Fruit fly (Drosophila melanogaster) whole organism, embryonic: ENCODE data around the gene Klp67A.

Source experiments
- Ada2b ChIP-seq: fragments of 200-800 bp; sonication (Bioruptor generic); IDR thresholded peaks from 2 replicates; pipeline ENCODE4 v1.3.6; 2022; ENCODE audit warnings: missing biosample characterization, missing genetic modification characterization
- B-H2 ChIP-seq: fragments of 200-800 bp; sonication (Bioruptor generic); optimal IDR thresholded peaks from 2 replicates; lab custom pipeline; 2018; ENCODE audit warnings: missing biosample characterization, mild to moderate bottlenecking, missing genetic modification characterization
- CG10267 ChIP-seq: fragments of 200-800 bp; sonication (Bioruptor generic); optimal IDR thresholded peaks from 2 replicates; lab custom pipeline; 2018; ENCODE audit warnings: missing biosample characterization, mild to moderate bottlenecking, missing genetic modification characterization, moderate library complexity
- CG10543 ChIP-seq: fragments of 200-800 bp; sonication (Bioruptor generic); optimal IDR thresholded peaks from 3 replicates; lab custom pipeline; 2017; ENCODE audit warnings: missing biosample characterization, mild to moderate bottlenecking, missing genetic modification characterization, moderate library complexity
- CG11695 ChIP-seq: fragments of 200-800 bp; sonication (Bioruptor generic); IDR thresholded peaks from 3 replicates; pipeline ENCODE4 v1.3.6; 2022; ENCODE audit warnings: missing biosample characterization, missing genetic modification characterization
- CG13287 ChIP-seq: fragments of 200-800 bp; sonication (Bioruptor generic); IDR thresholded peaks from 2 replicates; pipeline ENCODE4 v1.3.6; 2022; ENCODE audit warnings: missing biosample characterization, missing genetic modification characterization; ENCODE audit not compliant: partially characterized antibody
- CG15269 ChIP-seq: fragments of 200-800 bp; sonication (Bioruptor generic); optimal IDR thresholded peaks from 2 replicates; lab custom pipeline; 2018; ENCODE audit warnings: missing biosample characterization, mild to moderate bottlenecking, missing genetic modification characterization, moderate library complexity
- CG18476 ChIP-seq: fragments of 200-800 bp; sonication (Bioruptor generic); optimal IDR thresholded peaks from 2 replicates; lab custom pipeline; 2016; ENCODE audit warnings: missing biosample characterization, mild to moderate bottlenecking, missing genetic modification characterization
- CG18764 ChIP-seq: fragments of 200-800 bp; sonication (Bioruptor generic); optimal IDR thresholded peaks from 3 replicates; lab custom pipeline; 2016; ENCODE audit warnings: missing biosample characterization, missing genetic modification characterization
- CG2120 ChIP-seq: fragments of 200-800 bp; sonication (Bioruptor generic); optimal IDR thresholded peaks from 3 replicates; lab custom pipeline; 2016; ENCODE audit warnings: missing biosample characterization, missing genetic modification characterization
- CG2678 ChIP-seq: fragments of 200-800 bp; sonication (Bioruptor generic); optimal IDR thresholded peaks from 3 replicates; lab custom pipeline; 2019; ENCODE audit warnings: missing biosample characterization, mild to moderate bottlenecking, missing genetic modification characterization, moderate library complexity
- CG32767 ChIP-seq: fragments of 200-800 bp; sonication (Bioruptor generic); IDR thresholded peaks from 2 replicates; pipeline ENCODE4 v1.3.6; 2022; ENCODE audit warnings: missing biosample characterization, missing genetic modification characterization
- CG4424 ChIP-seq: fragments of 200-800 bp; sonication (Bioruptor generic); optimal IDR thresholded peaks from 3 replicates; lab custom pipeline; 2016; ENCODE audit warnings: missing biosample characterization, missing genetic modification characterization
- CG6272 ChIP-seq: fragments of 200-800 bp; sonication (Bioruptor generic); IDR thresholded peaks from 2 replicates; pipeline ENCODE4 v1.3.6; 2022; ENCODE audit warnings: missing biosample characterization, missing genetic modification characterization
- CG7556 ChIP-seq: fragments of 200-800 bp; sonication (Bioruptor generic); optimal IDR thresholded peaks from 2 replicates; lab custom pipeline; 2017; ENCODE audit warnings: missing biosample characterization, mild to moderate bottlenecking, missing genetic modification characterization
- CG9609 ChIP-seq: fragments of 200-800 bp; sonication (Bioruptor generic); optimal IDR thresholded peaks from 3 replicates; lab custom pipeline; 2016; ENCODE audit warnings: missing biosample characterization, missing genetic modification characterization
- CG9817 ChIP-seq: fragments of 200-800 bp; sonication (Bioruptor generic); optimal IDR thresholded peaks from 2 replicates; lab custom pipeline; 2018; ENCODE audit warnings: missing biosample characterization, mild to moderate bottlenecking, missing genetic modification characterization, moderate library complexity
- CG9932 ChIP-seq: fragments of 200-800 bp; sonication (Bioruptor generic); IDR thresholded peaks from 2 replicates; pipeline ENCODE4 v1.3.6; 2022; ENCODE audit warnings: missing biosample characterization, missing genetic modification characterization
- D19A ChIP-seq: fragments of 200-800 bp; optimal IDR thresholded peaks from 3 replicates; lab custom pipeline; 2019; ENCODE audit warnings: missing biosample characterization, mild to moderate bottlenecking, missing genetic modification characterization, moderate library complexity
- Dbx ChIP-seq: fragments of 200-800 bp; sonication (Bioruptor generic); IDR thresholded peaks from 3 replicates; pipeline ENCODE4 v1.3.6; 2022; ENCODE audit warnings: missing biosample characterization, missing genetic modification characterization
- Ets65A ChIP-seq: fragments of 200-800 bp; sonication (Bioruptor generic); peaks from one replicate; lab custom pipeline; 2016; ENCODE audit warnings: missing biosample characterization, missing genetic modification characterization
- MBD-R2 ChIP-seq: fragments of 200-800 bp; sonication (Bioruptor generic); IDR thresholded peaks from 2 replicates; pipeline ENCODE4 v1.3.6; 2022; ENCODE audit warnings: missing biosample characterization, missing genetic modification characterization
- NC2β ChIP-seq: fragments of 200-800 bp; sonication (Bioruptor generic); optimal IDR thresholded peaks from 2 replicates; lab custom pipeline; 2016; ENCODE audit warnings: missing biosample characterization, missing genetic modification characterization
- NFAT ChIP-seq: fragments of 200-800 bp; sonication (Bioruptor generic); IDR thresholded peaks from 2 replicates; pipeline ENCODE4 v1.3.6; 2022; ENCODE audit warnings: missing biosample characterization, missing genetic modification characterization
- Rx ChIP-seq: fragments of 200-800 bp; sonication (Bioruptor generic); IDR thresholded peaks from 2 replicates; pipeline ENCODE4 v1.3.6; 2022; ENCODE audit warnings: missing biosample characterization, missing genetic modification characterization
- Six4 ChIP-seq: fragments of 200-800 bp; sonication (Bioruptor generic); optimal IDR thresholded peaks from 2 replicates; lab custom pipeline; 2016; ENCODE audit warnings: missing biosample characterization, missing genetic modification characterization
- al ChIP-seq: fragments of 200-800 bp; sonication (Bioruptor generic); IDR thresholded peaks from 2 replicates; pipeline ENCODE4 v1.3.6; 2022; ENCODE audit warnings: missing biosample characterization, missing genetic modification characterization
- bcd ChIP-seq: fragments of 200-800 bp; sonication (Bioruptor generic); optimal IDR thresholded peaks from 2 replicates; lab custom pipeline; 2017; ENCODE audit warnings: missing biosample characterization, mild to moderate bottlenecking, missing genetic modification characterization
- ci ChIP-seq: fragments of 200-800 bp; sonication (Bioruptor generic); IDR thresholded peaks from 3 replicates; pipeline ENCODE4 v1.3.6; 2022; ENCODE audit warnings: missing biosample characterization, missing genetic modification characterization
- cwo ChIP-seq: fragments of 200-800 bp; sonication (Bioruptor generic); optimal IDR thresholded peaks from 3 replicates; lab custom pipeline; 2017; ENCODE audit warnings: missing biosample characterization, missing genetic modification characterization, mild to moderate bottlenecking, moderate library complexity, missing genetic modification reagents
- fd96Cb ChIP-seq: fragments of 200-800 bp; sonication (Bioruptor generic); optimal IDR thresholded peaks from 2 replicates; lab custom pipeline; 2018; ENCODE audit warnings: missing biosample characterization, mild to moderate bottlenecking, missing genetic modification characterization, moderate library complexity
- gcm ChIP-seq: fragments of 200-800 bp; sonication (Bioruptor generic); optimal IDR thresholded peaks from 2 replicates; lab custom pipeline; 2019; ENCODE audit warnings: missing biosample characterization, mild to moderate bottlenecking, missing genetic modification characterization, moderate library complexity
- gem ChIP-seq: fragments of 200-800 bp; sonication (Bioruptor generic); optimal IDR thresholded peaks from 2 replicates; lab custom pipeline; 2019; ENCODE audit warnings: missing biosample characterization, mild to moderate bottlenecking, missing genetic modification characterization, moderate library complexity
- grau ChIP-seq: fragments of 200-800 bp; optimal IDR thresholded peaks from 3 replicates; lab custom pipeline; 2019; ENCODE audit warnings: missing biosample characterization, mild to moderate bottlenecking, missing genetic modification characterization, moderate library complexity
- hbn ChIP-seq: fragments of 200-800 bp; sonication (Bioruptor generic); IDR thresholded peaks from 2 replicates; pipeline ENCODE4 v1.3.6; 2022; ENCODE audit warnings: missing biosample characterization, missing genetic modification characterization; ENCODE audit not compliant: partially characterized antibody
- hkb ChIP-seq, 2 experiments: fragments of 200-800 bp in 1 of 2; fragments of >200 bp in 1 of 2; sonication (Bioruptor generic) in 1 of 2; IDR thresholded peaks in 1 of 2; optimal IDR thresholded peaks in 1 of 2; 2 replicates each; pipeline versions ENCODE4 v1.3.6 to Lab custom; 2017 to 2022; ENCODE audit warnings: missing biosample characterization in 1 of 2, missing genetic modification characterization in 1 of 2
- ind ChIP-seq: fragments of 200-800 bp; sonication (Bioruptor generic); optimal IDR thresholded peaks from 3 replicates; lab custom pipeline; 2016; ENCODE audit warnings: missing biosample characterization, missing genetic modification characterization
- inv ChIP-seq: fragments of 200-800 bp; sonication (Bioruptor generic); IDR thresholded peaks from 2 replicates; pipeline ENCODE4 v1.3.6; 2022; ENCODE audit warnings: missing biosample characterization, missing genetic modification characterization; ENCODE audit not compliant: partially characterized antibody
- lbe ChIP-seq: fragments of 200-800 bp; sonication (Bioruptor generic); optimal IDR thresholded peaks from 2 replicates; lab custom pipeline; 2016; ENCODE audit warnings: missing biosample characterization, mild to moderate bottlenecking, missing genetic modification characterization
- nom ChIP-seq: fragments of 200-800 bp; sonication (Bioruptor generic); optimal IDR thresholded peaks from 2 replicates; lab custom pipeline; 2017; ENCODE audit warnings: missing biosample characterization, missing genetic modification characterization, mild to moderate bottlenecking, moderate library complexity, missing genetic modification reagents
- phol ChIP-seq: fragments of 200-800 bp; sonication (Bioruptor generic); optimal IDR thresholded peaks from 3 replicates; lab custom pipeline; 2018; ENCODE audit warnings: missing biosample characterization, mild to moderate bottlenecking, missing genetic modification characterization, moderate library complexity
- pzg ChIP-seq: fragments of 200-800 bp; sonication (Bioruptor generic); optimal IDR thresholded peaks from 3 replicates; lab custom pipeline; 2018; ENCODE audit warnings: missing biosample characterization, mild to moderate bottlenecking, missing genetic modification characterization, moderate library complexity
- salm ChIP-seq: fragments of 200-800 bp; sonication (Bioruptor generic); optimal IDR thresholded peaks from 2 replicates; lab custom pipeline; 2018; ENCODE audit warnings: missing biosample characterization, mild to moderate bottlenecking, missing genetic modification characterization
- slbo ChIP-seq: fragments of 200-800 bp; sonication (Bioruptor generic); IDR thresholded peaks from 2 replicates; pipeline ENCODE4 v1.3.6; 2022; ENCODE audit warnings: missing biosample characterization, missing genetic modification characterization
- sob ChIP-seq: fragments of 200-800 bp; sonication (Bioruptor generic); IDR thresholded peaks from 2 replicates; pipeline ENCODE4 v1.3.6; 2022; ENCODE audit warnings: missing biosample characterization, missing genetic modification characterization
- trem ChIP-seq: fragments of 200-800 bp; optimal IDR thresholded peaks from 3 replicates; lab custom pipeline; 2019; ENCODE audit warnings: missing biosample characterization, mild to moderate bottlenecking, missing genetic modification characterization, moderate library complexity
- twi ChIP-seq: fragments of 200-800 bp; optimal IDR thresholded peaks from 2 replicates; lab custom pipeline; 2019; ENCODE audit warnings: missing biosample characterization, mild to moderate bottlenecking, missing genetic modification characterization, moderate library complexity
- vnd ChIP-seq: fragments of 200-800 bp; sonication (Bioruptor generic); IDR thresholded peaks from 3 replicates; pipeline ENCODE4 v1.3.6; 2022; ENCODE audit warnings: missing biosample characterization, missing genetic modification characterization; ENCODE audit not compliant: partially characterized antibody
- zfh2 ChIP-seq: fragments of 200-800 bp; sonication (Bioruptor generic); optimal IDR thresholded peaks from 2 replicates; lab custom pipeline; 2016; ENCODE audit warnings: missing biosample characterization, missing genetic modification characterization

Klp67A gene

DNA sequence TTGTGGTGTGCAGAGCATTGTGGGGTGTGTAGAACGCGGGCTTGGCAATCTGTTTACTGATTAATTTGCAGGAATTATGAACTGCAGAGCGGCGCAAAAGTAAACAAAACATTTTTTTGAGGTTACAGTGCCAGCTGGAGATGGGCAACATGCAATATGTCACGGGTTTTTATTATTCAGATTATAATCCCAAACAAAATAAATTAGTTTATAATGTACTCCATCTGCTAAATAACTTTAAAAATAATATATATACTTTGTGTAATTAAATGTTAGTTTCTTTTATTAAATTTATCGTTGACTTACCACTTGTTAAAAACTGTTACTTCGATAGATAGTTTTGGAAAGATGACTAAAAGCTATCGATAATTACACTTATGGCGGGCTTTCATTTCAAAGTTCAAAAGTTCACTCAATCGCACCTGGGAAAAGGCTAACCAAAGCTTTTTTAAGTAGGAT lies 4.1 kb upstream of the Klp67A start, which contains the start of gene Fdx1 (continued):
- TF ChIP-seq hbn (GFP tag; lab: Robert Waterston, UW) (peak; percentile 59), fd96Cb (no peak), B-H2 (GFP tag; lab: Kevin White, UChicago) (peak; percentile 18), CG2120 (GFP tag; lab: Kevin White, UChicago) (peak; percentile 66), hkb (optimal IDR thresholded peaks at IDR 0.05; lab: Kevin White, UChicago) (no peak), hkb (GFP tag; IDR thresholded peaks at IDR 0.05; lab: Robert Waterston, UW) (peak; percentile 63; the same call in 1 of the 2 replicates), cwo (peak; percentile 4), inv (GFP tag; lab: Robert Waterston, UW) (peak; percentile 37; the same call in 1 of the 2 replicates), ind (GFP tag; lab: Kevin White, UChicago) (peak; percentile 47), salm (tag; lab: Kevin White, UChicago) (no peak), CG10267 (peak; percentile 39), zfh2 (GFP tag; lab: Kevin White, UChicago) (peak; percentile 12), CG10543 (GFP tag; lab: Kevin White, UChicago) (peak; percentile 40), nom (GFP tag; lab: Kevin White, UChicago) (no peak), CG18476 (GFP tag; lab: Kevin White, UChicago) (peak; percentile 30), CG9817 (tag; lab: Kevin White, UChicago) (peak; percentile 25), NFAT (GFP tag; lab: Robert Waterston, UW) (peak; percentile 38; the same call in 1 of the 2 replicates), Rx (GFP tag; lab: Robert Waterston, UW) (no peak), bcd (GFP tag; lab: Kevin White, UChicago) (no peak), CG11695 (GFP tag; lab: Robert Waterston, UW) (0 out of 3 replicates have a peak, but pooled peaks have one; percentile 22), al (GFP tag; lab: Robert Waterston, UW) (peak; percentile 12; the same call in 1 of the 2 replicates), CG13287 (peak; percentile 81), Dbx (GFP tag; lab: Robert Waterston, UW) (peak; percentile 39; the same call in 1 of the 3 replicates), ci (peak; percentile 31; the same call in 1 of the 3 replicates), lbe (GFP tag; lab: Kevin White, UChicago) (peak; percentile 43), grau (tag; lab: Kevin White, UChicago) (peak; percentile 50), trem (tag; lab: Kevin White, UChicago) (peak; percentile 34), CG2678 (tag; lab: Kevin White, UChicago) (no peak), phol (tag; lab: Kevin White, UChicago) (peak; percentile 36), CG9609 (GFP tag; lab: Kevin White, UChicago) (no peak), MBD-R2 (peak; percentile 70), D19A (tag; lab: Kevin White, UChicago) (no peak), CG32767 (GFP tag; lab: Robert Waterston, UW) (0 out of 2 replicates have a peak, but pooled peaks have one; percentile 17), gcm (peak; percentile 22), CG6272 (GFP tag; lab: Robert Waterston, UW) (peak; percentile 31; the same call in 1 of the 2 replicates), Six4 (GFP tag; lab: Kevin White, UChicago) (peak; percentile 11), Ada2b (GFP tag; lab: Robert Waterston, UW) (peak; percentile 56), vnd (GFP tag; lab: Robert Waterston, UW) (0 out of 3 replicates have a peak, but pooled peaks have one; percentile 8), CG7556 (GFP tag; lab: Kevin White, UChicago) (peak; percentile 8), sob (GFP tag; lab: Robert Waterston, UW) (0 out of 2 replicates have a peak, but pooled peaks have one; percentile 48), twi (tag; lab: Kevin White, UChicago) (no peak), CG9932 (GFP tag; lab: Robert Waterston, UW) (peak; percentile 71), CG18764 (peak; percentile 21), CG15269 (tag; lab: Kevin White, UChicago) (peak; percentile 53), NC2β (GFP tag; lab: Kevin White, UChicago) (no peak), CG4424 (peak; percentile 19), Ets65A (GFP tag; lab: Kevin White, UChicago) (no peak), pzg (GFP tag; lab: Kevin White, UChicago) (peak; percentile 45), gem (tag; lab: Kevin White, UChicago) (peak; percentile 67), slbo (peak; percentile 74)
